Fruit fly (Drosophila melanogaster) whole organism, wandering third instar larva: ENCODE measurements around the gene CG6330.

Experiments used
- Abd-B ChIP-seq: fragments of >200 bp; optimal IDR thresholded peaks from 2 replicates; lab custom pipeline; 2017; ENCODE audit warnings: missing biosample characterization, missing genetic modification characterization
- CG32264 ChIP-seq: fragments of 200-800 bp; sonication (Bioruptor generic); optimal IDR thresholded peaks from 2 replicates; lab custom pipeline; 2016; ENCODE audit warnings: missing biosample characterization, missing genetic modification characterization
- CG9705 ChIP-seq: fragments of 200-800 bp; sonication (Bioruptor generic); optimal IDR thresholded peaks from 2 replicates; lab custom pipeline; 2018; ENCODE audit warnings: missing biosample characterization, mild to moderate bottlenecking, missing genetic modification characterization
- CrebA ChIP-seq: fragments of 200-800 bp; sonication (Bioruptor generic); optimal IDR thresholded peaks from 2 replicates; lab custom pipeline; 2016; ENCODE audit warnings: missing biosample characterization, mild to moderate bottlenecking, missing genetic modification characterization, borderline replicate concordance
- Dfd ChIP-seq: fragments of >200 bp; optimal IDR thresholded peaks from 2 replicates; lab custom pipeline; 2017; ENCODE audit warnings: missing biosample characterization, missing genetic modification characterization
- Dif ChIP-seq: fragments of 200-275, 200-300 bp; sonication (Bioruptor generic); optimal IDR thresholded peaks from 2 replicates; lab custom pipeline; 2018; ENCODE audit warnings: missing biosample characterization, missing genetic modification characterization; ENCODE audit not compliant: partially characterized antibody
- GATAd ChIP-seq: sonication (Bioruptor generic); optimal IDR thresholded peaks from 2 replicates; lab custom pipeline; 2016; ENCODE audit warnings: missing biosample characterization, missing genetic modification characterization
- HLH106 ChIP-seq: fragments of 200-800 bp; optimal IDR thresholded peaks from 3 replicates; lab custom pipeline; 2019; ENCODE audit warnings: missing biosample characterization, mild to moderate bottlenecking, missing genetic modification characterization, moderate library complexity
- Hnf4 ChIP-seq: fragments of 200-800 bp; sonication (Bioruptor generic); optimal IDR thresholded peaks from 2 replicates; lab custom pipeline; 2016; ENCODE audit warnings: missing biosample characterization, mild to moderate bottlenecking, missing genetic modification characterization
- Hr78 ChIP-seq: fragments of >200 bp; optimal IDR thresholded peaks from 2 replicates; lab custom pipeline; 2017; ENCODE audit warnings: missing biosample characterization, missing genetic modification characterization
- Hr83 ChIP-seq: fragments of 200-300 bp; sonication (Bioruptor generic); optimal IDR thresholded peaks from 2 replicates; lab custom pipeline; 2016; ENCODE audit warnings: missing biosample characterization, mild to moderate bottlenecking, missing genetic modification characterization, moderate library complexity; ENCODE audit not compliant: poor library complexity, severe bottlenecking
- Jra ChIP-seq: sonication (Bioruptor generic); optimal IDR thresholded peaks from 2 replicates; lab custom pipeline; 2016; ENCODE audit warnings: missing biosample characterization, missing genetic modification characterization
- Mio ChIP-seq: sonication (Bioruptor generic); optimal IDR thresholded peaks from 2 replicates; lab custom pipeline; 2016; ENCODE audit warnings: missing biosample characterization, missing genetic modification characterization
- Myc ChIP-seq: fragments of >200 bp; optimal IDR thresholded peaks from 2 replicates; lab custom pipeline; 2017
- N ChIP-seq: fragments of >200 bp; optimal IDR thresholded peaks from 2 replicates; lab custom pipeline; 2018; ENCODE audit warnings: missing biosample characterization, missing external identifiers, missing genetic modification characterization
- OdsH ChIP-seq: fragments of 200-800 bp; sonication (Bioruptor generic); optimal IDR thresholded peaks from 2 replicates; lab custom pipeline; 2016; ENCODE audit warnings: missing biosample characterization, mild to moderate bottlenecking, missing genetic modification characterization
- Rel ChIP-seq, 2 experiments: fragments of 200-800 bp; sonication (Bioruptor generic) in 1 of 2; optimal IDR thresholded peaks; 2 replicates in 1 of 2; 3 replicates in 1 of 2; lab custom pipeline; 2016 to 2019; ENCODE audit warnings: mild to moderate bottlenecking in 2 of 2, missing biosample characterization in 2 of 2, missing genetic modification characterization in 2 of 2, moderate library complexity in 1 of 2
- Sp1 ChIP-seq: fragments of 200-800 bp; sonication (Bioruptor generic); optimal IDR thresholded peaks from 3 replicates; lab custom pipeline; 2019; ENCODE audit warnings: missing biosample characterization, mild to moderate bottlenecking, missing genetic modification characterization, moderate library complexity
- Vsx2 ChIP-seq: fragments of 200-300, 225-300 bp; sonication (Bioruptor generic); optimal IDR thresholded peaks from 2 replicates; lab custom pipeline; 2018; ENCODE audit warnings: missing biosample characterization, missing genetic modification characterization; ENCODE audit not compliant: partially characterized antibody
- br ChIP-seq: fragments of 200-800 bp; sonication (Bioruptor generic); optimal IDR thresholded peaks from 2 replicates; lab custom pipeline; 2016; ENCODE audit warnings: missing biosample characterization, missing genetic modification characterization
- brk ChIP-seq: fragments of 200-800 bp; sonication (Bioruptor generic); optimal IDR thresholded peaks from 2 replicates; lab custom pipeline; 2016; ENCODE audit warnings: missing biosample characterization, mild to moderate bottlenecking, missing genetic modification characterization
- dl ChIP-seq, 2 experiments: fragments of 175-275, 200-275 bp in 1 of 2; fragments of 200-275 bp in 1 of 2; sonication (Bioruptor generic); optimal IDR thresholded peaks; lab custom pipeline; 2018; ENCODE audit warnings: mild to moderate bottlenecking in 2 of 2, missing biosample characterization in 2 of 2, missing genetic modification characterization in 2 of 2, moderate library complexity in 2 of 2; ENCODE audit not compliant: partially characterized antibody in 2 of 2, insufficient read depth in 1 of 2
- dmrt93B ChIP-seq: fragments of 200-800 bp; sonication (Bioruptor generic); optimal IDR thresholded peaks from 2 replicates; lab custom pipeline; 2018; ENCODE audit warnings: missing biosample characterization, mild to moderate bottlenecking, missing genetic modification characterization
- dsf ChIP-seq: sonication (Bioruptor generic); optimal IDR thresholded peaks from 2 replicates; lab custom pipeline; 2016; ENCODE audit warnings: missing biosample characterization, missing genetic modification characterization, borderline replicate concordance
- ey ChIP-seq: fragments of 200-800 bp; sonication (Bioruptor generic); optimal IDR thresholded peaks from 2 replicates; lab custom pipeline; 2016; ENCODE audit warnings: missing biosample characterization, missing genetic modification characterization
- foxo ChIP-seq, 2 experiments: fragments of 200-800 bp; sonication (Bioruptor generic); optimal IDR thresholded peaks; 2 replicates in 1 of 2; 3 replicates in 1 of 2; lab custom pipeline; 2016 to 2017; ENCODE audit warnings: missing biosample characterization in 2 of 2, missing genetic modification characterization in 2 of 2
- fru ChIP-seq: fragments of 200-800 bp; sonication (Bioruptor generic); optimal IDR thresholded peaks from 3 replicates; lab custom pipeline; 2016; ENCODE audit warnings: missing biosample characterization, mild to moderate bottlenecking, missing genetic modification characterization
- h ChIP-seq: fragments of 200-800 bp; sonication (Bioruptor generic); optimal IDR thresholded peaks from 3 replicates; lab custom pipeline; 2016; ENCODE audit warnings: missing biosample characterization, mild to moderate bottlenecking, missing genetic modification characterization
- jim ChIP-seq: fragments of 175-275, 200-325 bp; sonication (Bioruptor generic); optimal IDR thresholded peaks from 2 replicates; lab custom pipeline; 2016; ENCODE audit warnings: missing biosample characterization, mild to moderate bottlenecking, missing genetic modification characterization
- lola ChIP-seq: fragments of >200 bp; optimal IDR thresholded peaks from 2 replicates; lab custom pipeline; 2017; ENCODE audit warnings: missing biosample characterization, missing genetic modification characterization
- pan ChIP-seq: fragments of >200 bp; optimal IDR thresholded peaks from 2 replicates; lab custom pipeline; 2017
- psq ChIP-seq: fragments of 200-800 bp; sonication (Bioruptor generic); optimal IDR thresholded peaks from 3 replicates; lab custom pipeline; 2017; ENCODE audit warnings: missing biosample characterization, mild to moderate bottlenecking, missing genetic modification characterization, moderate library complexity
- rgr ChIP-seq: fragments of 200-800 bp; sonication (Bioruptor generic); optimal IDR thresholded peaks from 3 replicates; lab custom pipeline; 2016; ENCODE audit warnings: missing biosample characterization, mild to moderate bottlenecking, missing genetic modification characterization
- sage ChIP-seq: fragments of 200-800 bp; sonication (Bioruptor generic); optimal IDR thresholded peaks from 2 replicates; lab custom pipeline; 2016; ENCODE audit warnings: missing biosample characterization, mild to moderate bottlenecking, missing genetic modification characterization
- sv ChIP-seq: fragments of 200-800 bp; sonication (Bioruptor generic); optimal IDR thresholded peaks from 3 replicates; lab custom pipeline; 2016; ENCODE audit warnings: missing biosample characterization, missing genetic modification characterization
- tai ChIP-seq: sonication (Bioruptor generic); optimal IDR thresholded peaks from 2 replicates; lab custom pipeline; 2016; ENCODE audit warnings: missing biosample characterization, missing genetic modification characterization
- usp ChIP-seq: fragments of >200 bp; optimal IDR thresholded peaks from 2 replicates; lab custom pipeline; 2017; ENCODE audit warnings: missing biosample characterization, missing genetic modification characterization
- woc ChIP-seq: sonication (Bioruptor generic); optimal IDR thresholded peaks from 2 replicates; lab custom pipeline; 2016; ENCODE audit warnings: missing biosample characterization, mild to moderate bottlenecking, missing genetic modification characterization

The CG6330 gene

dm6 chr3R:26994532-26994931, 36.2 kb upstream of the CG6330 start, which contains the start of gene TwdlC:
TSS of gene TwdlC (plus strand) at chr3R:26994832.
- TF ChIP-seq Hnf4 (no peak), psq (no peak), Vsx2 (GFP tag; lab: Kevin White, UChicago) (no peak), fru (GFP tag; lab: Kevin White, UChicago) (no peak), dsf (GFP tag; lab: Kevin White, UChicago) (no peak), OdsH (no peak), Dif (GFP tag; lab: Kevin White, UChicago) (no peak), ey (GFP tag; lab: Kevin White, UChicago) (no peak), dmrt93B (GFP tag; lab: Kevin White, UChicago) (no peak), HLH106 (tag; lab: Kevin White, UChicago) (no peak), Abd-B (GFP tag; lab: Kevin White, UChicago) (no peak), Rel (GFP tag; optimal IDR thresholded peaks at IDR 0.05; lab: Kevin White, UChicago) (no peak), Rel (tag; optimal IDR thresholded peaks at IDR 0.05; lab: Kevin White, UChicago) (no peak), N (GFP tag; lab: Kevin White, UChicago) (no peak), Dfd (GFP tag; lab: Kevin White, UChicago) (no peak), sage (GFP tag; lab: Kevin White, UChicago) (no peak), CG9705 (no peak), jim (GFP tag; lab: Kevin White, UChicago) (no peak)

- TF ChIP-seq h: peak; percentile 89
- peak; percentile 33 for TF ChIP-seq dmrt93B (GFP tag; lab: Kevin White, UChicago)
- no peak for TF ChIP-seq dl (GFP tag; optimal IDR thresholded peaks at IDR 0.05; lab: Kevin White, UChicago; ENCODE audit: insufficient read depth in 1 of 2, partially characterized antibody in 2 of 2)
- TF ChIP-seq usp: no peak
- no peak for TF ChIP-seq lola (GFP tag; lab: Kevin White, UChicago)
- no peak for TF ChIP-seq Abd-B (GFP tag; lab: Kevin White, UChicago)
- peak; percentile 64 for TF ChIP-seq pan (lab: Kevin White, UChicago)
- TF ChIP-seq rgr (GFP tag; lab: Kevin White, UChicago): peak; percentile 78
- TF ChIP-seq CG9705: peak; percentile 51
- TF ChIP-seq brk (GFP tag; lab: Kevin White, UChicago): peak; percentile 55
- TF ChIP-seq Jra (GFP tag; lab: Kevin White, UChicago): peak; percentile 24
- TF ChIP-seq dsf (GFP tag; lab: Kevin White, UChicago): no peak
- no peak for TF ChIP-seq N (GFP tag; lab: Kevin White, UChicago)
- no peak for TF ChIP-seq Hr83 (GFP tag; lab: Kevin White, UChicago)
- TF ChIP-seq woc: peak; percentile 82
- TF ChIP-seq jim (GFP tag; lab: Kevin White, UChicago): no peak
- TF ChIP-seq Dif (GFP tag; lab: Kevin White, UChicago): no peak
- peak; percentile 54 for TF ChIP-seq CrebA (GFP tag; lab: Kevin White, UChicago)
- no peak for TF ChIP-seq Dfd (GFP tag; lab: Kevin White, UChicago)
- TF ChIP-seq GATAd (GFP tag; lab: Kevin White, UChicago): no peak
- peak; percentile 40 for TF ChIP-seq CG32264 (GFP tag; lab: Kevin White, UChicago)
- TF ChIP-seq br (GFP tag; lab: Kevin White, UChicago): peak; percentile 56
- TF ChIP-seq Mio (GFP tag; lab: Kevin White, UChicago): no peak
- TF ChIP-seq foxo (GFP tag; optimal IDR thresholded peaks at IDR 0.05; lab: Kevin White, UChicago): peak in 1 of 2 experiments; percentile 83
- TF ChIP-seq fru (GFP tag; lab: Kevin White, UChicago): peak; percentile 85
- TF ChIP-seq Myc (lab: Kevin White, UChicago): no peak
- peak; percentile 77 for TF ChIP-seq Sp1 (GFP tag; lab: Kevin White, UChicago)
- peak; percentile 67 for TF ChIP-seq Hnf4
- TF ChIP-seq Hr78: no peak
- peak; percentile 68 for TF ChIP-seq ey (GFP tag; lab: Kevin White, UChicago)
- TF ChIP-seq psq: peak; percentile 33
- no peak for TF ChIP-seq Rel (GFP tag; optimal IDR thresholded peaks at IDR 0.05; lab: Kevin White, UChicago)
- TF ChIP-seq Rel (tag; optimal IDR thresholded peaks at IDR 0.05; lab: Kevin White, UChicago): peak; percentile 35
- TF ChIP-seq Vsx2 (GFP tag; lab: Kevin White, UChicago): no peak
- peak; percentile 82 for TF ChIP-seq HLH106 (tag; lab: Kevin White, UChicago)
- TF ChIP-seq OdsH: peak; percentile 76
- peak; percentile 32 for TF ChIP-seq tai
- peak; percentile 59 for TF ChIP-seq sage (GFP tag; lab: Kevin White, UChicago)
- TF ChIP-seq sv: no peak
These were observed 31.7 kb upstream of the CG6330 start, which contains the start of gene CG31076 for dm6 chr3R:26989802-26990509. TSS of gene CG31076 (minus strand) at chr3R:26989852.
